Worm (Caenorhabditis elegans): ENCODE results near the gene psmd-9.

- TF ChIP-seq R02D3.7 (tag; optimal IDR thresholded peaks at IDR 0.05): no peak
- no peak for TF ChIP-seq nhr-237 (tag; optimal IDR thresholded peaks at IDR 0.05)
- no peak for TF ChIP-seq mdl-1 (tag; optimal IDR thresholded peaks at IDR 0.05)
- no peak for TF ChIP-seq snpc-4 (tag; optimal IDR thresholded peaks at IDR 0.05)
- no peak for TF ChIP-seq nhr-12 (tag; optimal IDR thresholded peaks at IDR 0.05)
- TF ChIP-seq elt-1 (tag; optimal IDR thresholded peaks at IDR 0.05): no peak
- no peak for TF ChIP-seq ztf-11 (tag; optimal IDR thresholded peaks at IDR 0.05)
- TF ChIP-seq hmg-11 (tag; optimal IDR thresholded peaks at IDR 0.05): no peak
- no peak for TF ChIP-seq nhr-25 (tag; optimal IDR thresholded peaks at IDR 0.05)
- TF ChIP-seq egl-27 (tag; optimal IDR thresholded peaks at IDR 0.05): no peak
- no peak for TF ChIP-seq elt-3 (tag; optimal IDR thresholded peaks at IDR 0.05)
- TF ChIP-seq unc-39 (tag; optimal IDR thresholded peaks at IDR 0.05): no peak
Observed at ce11 chrII:6876957-6877356, 24.9 kb upstream of the psmd-9 start, which contains the start of gene slc-36.5.

All from whole organism, L3 larva.